Worm (Caenorhabditis elegans): Measurements from ENCODE around the gene Y55F3AM.11.

- no peak for TF ChIP-seq dao-5 (tag; optimal IDR thresholded peaks at IDR 0.05)
- no peak for TF ChIP-seq him-1 (tag; optimal IDR thresholded peaks at IDR 0.05)
Measured at ce11 chrIV:1046996-1047395, 2.8 kb upstream of the Y55F3AM.11 start.

Measured in whole organism, L4/young adult.